Worm (Caenorhabditis elegans) whole organism, late embryonic: ENCODE data around the gene arrd-28.

Experiments
- C38D4.7 ChIP-seq: fragments of 200-800 bp; sonication (Bioruptor generic); optimal IDR thresholded peaks from 2 replicates; lab custom pipeline; 2018; ENCODE audit warnings: mild to moderate bottlenecking, missing genetic modification characterization, moderate library complexity, missing compliant biosample characterization
- K02D7.2 ChIP-seq: sonication (generic microtip); optimal IDR thresholded peaks from 2 replicates; lab custom pipeline; 2017; ENCODE audit warnings: mild to moderate bottlenecking, missing genetic modification characterization, missing compliant biosample characterization
- K09A11.1 ChIP-seq: sonication (generic microtip); optimal IDR thresholded peaks from 2 replicates; lab custom pipeline; 2017; ENCODE audit warnings: antibody characterized with exemption, mild to moderate bottlenecking, missing genetic modification characterization, missing compliant biosample characterization; ENCODE audit not compliant: insufficient read depth
- Y22D7AL.16 ChIP-seq: sonication (generic microtip); optimal IDR thresholded peaks from 2 replicates; lab custom pipeline; 2016; ENCODE audit warnings: missing genetic modification characterization, missing compliant biosample characterization
- ahr-1 ChIP-seq: sonication (generic microtip); optimal IDR thresholded peaks from 2 replicates; lab custom pipeline; 2016; ENCODE audit warnings: missing genetic modification characterization, missing compliant biosample characterization
- ama-1 ChIP-seq: fragments of 150-350 bp; optimal IDR thresholded peaks from 2 replicates; lab custom pipeline; 2014
- ceh-18 ChIP-seq: sonication (generic microtip); optimal IDR thresholded peaks from 2 replicates; lab custom pipeline; 2016; ENCODE audit warnings: missing genetic modification characterization, missing compliant biosample characterization
- ceh-19 ChIP-seq: fragments of 200-800 bp; sonication (Bioruptor generic); optimal IDR thresholded peaks from 2 replicates; lab custom pipeline; 2018; ENCODE audit warnings: mild to moderate bottlenecking, missing genetic modification characterization, missing compliant biosample characterization
- ceh-2 ChIP-seq: sonication (generic microtip); optimal IDR thresholded peaks from 2 replicates; lab custom pipeline; 2016; ENCODE audit warnings: missing genotype, missing genetic modification characterization, missing compliant biosample characterization
- ceh-22 ChIP-seq: sonication (generic microtip); optimal IDR thresholded peaks from 2 replicates; lab custom pipeline; 2017; ENCODE audit warnings: missing biosample characterization, missing genetic modification characterization
- ceh-34 ChIP-seq: sonication (generic microtip); optimal IDR thresholded peaks from 2 replicates; lab custom pipeline; 2016; ENCODE audit warnings: mild to moderate bottlenecking, missing genetic modification characterization, missing compliant biosample characterization
- ceh-45 ChIP-seq: fragments of 200-800 bp; sonication (Bioruptor generic); IDR thresholded peaks from 2 replicates; pipeline ENCODE4 v1.3.6; 2022; ENCODE audit warnings: missing genetic modification reagents, missing genetic modification characterization, missing compliant biosample characterization
- ceh-48 ChIP-seq: sonication (generic microtip); optimal IDR thresholded peaks from 2 replicates; lab custom pipeline; 2016; ENCODE audit warnings: missing genetic modification characterization, inconsistent platforms, missing compliant biosample characterization
- ceh-6 ChIP-seq: fragments of 200-800 bp; sonication (Bioruptor generic); optimal IDR thresholded peaks from 2 replicates; lab custom pipeline; 2018; ENCODE audit warnings: mild to moderate bottlenecking, missing genetic modification characterization, missing compliant biosample characterization
- ceh-9 ChIP-seq: sonication (generic microtip); optimal IDR thresholded peaks from 2 replicates; lab custom pipeline; 2016; ENCODE audit warnings: mild to moderate bottlenecking, missing genetic modification characterization, inconsistent platforms, missing compliant biosample characterization
- dmd-4 ChIP-seq: sonication (generic microtip); optimal IDR thresholded peaks from 2 replicates; lab custom pipeline; 2016; ENCODE audit warnings: borderline replicate concordance, missing genetic modification characterization, missing compliant biosample characterization
- dve-1 ChIP-seq: sonication (generic microtip); optimal IDR thresholded peaks from 2 replicates; lab custom pipeline; 2017; ENCODE audit warnings: antibody characterized with exemption, mild to moderate bottlenecking, missing genetic modification characterization, missing compliant biosample characterization
- elt-2 ChIP-seq: sonication (generic microtip); optimal IDR thresholded peaks from 2 replicates; lab custom pipeline; 2016; ENCODE audit warnings: missing genetic modification reagents, missing genetic modification characterization, missing compliant biosample characterization
- ets-4 ChIP-seq: sonication (generic microtip); optimal IDR thresholded peaks from 2 replicates; lab custom pipeline; 2016; ENCODE audit warnings: missing genetic modification characterization, missing compliant biosample characterization
- gmeb-2 ChIP-seq: sonication (generic microtip); optimal IDR thresholded peaks from 2 replicates; lab custom pipeline; 2016; ENCODE audit warnings: missing genetic modification characterization, inconsistent platforms, missing compliant biosample characterization
- hlh-13 ChIP-seq: fragments of 200-800 bp; sonication (Bioruptor generic); optimal IDR thresholded peaks from 2 replicates; lab custom pipeline; 2018; ENCODE audit warnings: mild to moderate bottlenecking, missing genetic modification characterization, missing compliant biosample characterization
- hlh-15 ChIP-seq: sonication (generic microtip); optimal IDR thresholded peaks from 2 replicates; lab custom pipeline; 2016; ENCODE audit warnings: missing genetic modification characterization, missing compliant biosample characterization
- hlh-30 ChIP-seq: sonication (generic microtip); optimal IDR thresholded peaks from 2 replicates; lab custom pipeline; 2017; ENCODE audit warnings: antibody characterized with exemption, missing genetic modification characterization, missing compliant biosample characterization; ENCODE audit not compliant: insufficient read depth
- lim-6 ChIP-seq: sonication (generic microtip); optimal IDR thresholded peaks from 2 replicates; lab custom pipeline; 2016; ENCODE audit warnings: missing genetic modification characterization, missing compliant biosample characterization
- lin-11 ChIP-seq: fragments of 200-800 bp; sonication (Bioruptor generic); optimal IDR thresholded peaks from 2 replicates; lab custom pipeline; 2018; ENCODE audit warnings: mild to moderate bottlenecking, missing genetic modification characterization, missing compliant biosample characterization
- nfya-1 ChIP-seq: sonication (generic microtip); optimal IDR thresholded peaks from 2 replicates; lab custom pipeline; 2017; ENCODE audit warnings: missing genetic modification characterization, mild to moderate bottlenecking, missing compliant biosample characterization, antibody characterized with exemption, moderate library complexity
- nhr-232 ChIP-seq: sonication (generic microtip); optimal IDR thresholded peaks from 2 replicates; lab custom pipeline; 2016; ENCODE audit warnings: missing genetic modification characterization, missing compliant biosample characterization
- npax-4 ChIP-seq: sonication (generic microtip); optimal IDR thresholded peaks from 2 replicates; lab custom pipeline; 2016; ENCODE audit warnings: missing genetic modification characterization, missing compliant biosample characterization
- odd-2 ChIP-seq: sonication (generic microtip); optimal IDR thresholded peaks from 2 replicates; lab custom pipeline; 2017; ENCODE audit warnings: antibody characterized with exemption, mild to moderate bottlenecking, missing genetic modification characterization, missing compliant biosample characterization
- pag-3 ChIP-seq: sonication (generic microtip); optimal IDR thresholded peaks from 2 replicates; lab custom pipeline; 2016; ENCODE audit warnings: missing compliant biosample characterization, missing genetic modification characterization, borderline replicate concordance
- pat-9 ChIP-seq: fragments of 200-800 bp; sonication (Bioruptor generic); optimal IDR thresholded peaks from 2 replicates; lab custom pipeline; 2018; ENCODE audit warnings: mild to moderate bottlenecking, missing genetic modification characterization, moderate library complexity, missing compliant biosample characterization
- pax-1 ChIP-seq: fragments of 150-350 bp; optimal IDR thresholded peaks from 2 replicates; lab custom pipeline; 2014; ENCODE audit warnings: missing biosample characterization, missing genetic modification characterization
- pha-2 ChIP-seq: sonication (generic microtip); optimal IDR thresholded peaks from 2 replicates; lab custom pipeline; 2017; ENCODE audit warnings: mild to moderate bottlenecking, missing genetic modification characterization, missing compliant biosample characterization
- pha-4 ChIP-seq: fragments of 150-350 bp; optimal IDR thresholded peaks from 2 replicates; lab custom pipeline; 2018; ENCODE audit warnings: missing biosample characterization, missing genetic modification reagents, missing genetic modification characterization
- pqm-1 ChIP-seq: sonication (generic microtip); optimal IDR thresholded peaks from 2 replicates; lab custom pipeline; 2016; ENCODE audit warnings: missing genetic modification characterization, missing compliant biosample characterization
- pros-1 ChIP-seq: fragments of 150-350 bp; optimal IDR thresholded peaks from 2 replicates; lab custom pipeline; 2014; ENCODE audit warnings: missing biosample characterization, missing genetic modification reagents, missing genetic modification characterization
- rnt-1 ChIP-seq: sonication (generic microtip); optimal IDR thresholded peaks from 2 replicates; lab custom pipeline; 2016; ENCODE audit warnings: missing genetic modification characterization, missing compliant biosample characterization
- sdc-2 ChIP-seq: sonication (generic microtip); optimal IDR thresholded peaks from 2 replicates; lab custom pipeline; 2016; ENCODE audit warnings: missing genotype, missing genetic modification characterization, missing compliant biosample characterization
- sox-2 ChIP-seq: fragments of 200-800 bp; sonication (Bioruptor generic); IDR thresholded peaks from 2 replicates; pipeline ENCODE4 v1.3.6; 2022; ENCODE audit warnings: missing genetic modification reagents, missing genetic modification characterization, missing compliant biosample characterization
- sox-4 ChIP-seq: sonication (generic microtip); optimal IDR thresholded peaks from 2 replicates; lab custom pipeline; 2017; ENCODE audit warnings: mild to moderate bottlenecking, missing genetic modification characterization, inconsistent platforms, missing compliant biosample characterization
- syd-9 ChIP-seq: sonication (generic microtip); optimal IDR thresholded peaks from 2 replicates; lab custom pipeline; 2016; ENCODE audit warnings: mild to moderate bottlenecking, missing genetic modification characterization, moderate library complexity, missing compliant biosample characterization
- unc-3 ChIP-seq, 2 experiments: fragments of 200-800 bp in 1 of 2; sonication (Bioruptor generic) in 1 of 2; sonication (generic microtip) in 1 of 2; conservative IDR thresholded peaks in 1 of 2; optimal IDR thresholded peaks in 1 of 2; 2 replicates each; pipeline versions ENCODE4 v1.3.6 to Lab custom; 2016 to 2022; ENCODE audit warnings: missing compliant biosample characterization in 2 of 2, missing genetic modification characterization in 2 of 2, missing genetic modification reagents in 1 of 2
- unc-42 ChIP-seq: sonication (generic microtip); optimal IDR thresholded peaks from 2 replicates; lab custom pipeline; 2016; ENCODE audit warnings: missing genotype, missing genetic modification characterization, missing compliant biosample characterization

The arrd-28 gene

DNA sequence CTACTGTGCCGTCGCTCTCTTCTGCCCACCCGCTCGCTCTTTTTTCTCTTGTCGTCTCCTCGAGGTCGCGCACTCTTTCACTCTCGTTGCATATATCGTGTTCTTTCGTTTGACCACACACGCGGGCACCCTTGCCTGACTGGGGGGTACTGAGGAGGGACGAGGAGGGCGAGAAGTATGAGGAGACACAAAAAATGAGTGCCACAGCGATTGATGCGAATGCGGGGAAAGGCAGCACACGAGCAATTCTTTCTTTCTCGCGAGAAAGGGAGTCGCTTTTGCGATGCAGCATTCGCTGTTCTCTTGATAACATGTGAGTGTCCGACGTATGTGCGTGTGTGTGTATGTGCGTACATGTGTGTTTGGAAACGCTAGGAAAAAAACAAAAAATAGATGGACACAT, 4.7 kb downstream of the arrd-28 start (continued):
- TF ChIP-seq pax-1 (tag; lab: Kevin White, UChicago) (no peak), dmd-4 (tag; lab: Kevin White, UChicago) (peak; percentile 66), K02D7.2 (tag; lab: Kevin White, UChicago) (peak; percentile 16), sdc-2 (tag; lab: Kevin White, UChicago) (peak; percentile 81), ceh-48 (tag; lab: Kevin White, UChicago) (peak; percentile 2), lim-6 (tag; lab: Kevin White, UChicago) (no peak), sox-2 (GFP tag; lab: Robert Waterston, UW) (no peak), gmeb-2 (tag; lab: Kevin White, UChicago) (peak; percentile 10), ets-4 (tag; lab: Kevin White, UChicago) (peak; percentile 26), dve-1 (tag; lab: Kevin White, UChicago) (no peak), sox-4 (tag; lab: Kevin White, UChicago) (no peak), ceh-6 (peak; percentile 22), pat-9 (no peak), ceh-18 (tag; lab: Kevin White, UChicago) (peak; percentile 85), Y22D7AL.16 (tag; lab: Kevin White, UChicago) (peak; percentile 48), rnt-1 (peak; percentile 72), ceh-45 (GFP tag; lab: Robert Waterston, UW) (no peak), K09A11.1 (tag; lab: Kevin White, UChicago) (no peak), ceh-34 (tag; lab: Kevin White, UChicago) (peak; percentile 87), odd-2 (tag; lab: Kevin White, UChicago) (no peak), ahr-1 (tag; lab: Kevin White, UChicago) (no peak), syd-9 (tag; lab: Kevin White, UChicago) (peak; percentile 74), pha-4 (no peak), elt-2 (tag; lab: Kevin White, UChicago) (peak; percentile 79), nhr-232 (tag; lab: Kevin White, UChicago) (peak; percentile 20), nfya-1 (tag; lab: Kevin White, UChicago) (peak; percentile 75), pha-2 (tag; lab: Kevin White, UChicago) (peak; percentile 77), ceh-22 (tag; lab: Kevin White, UChicago) (no peak), hlh-15 (tag; lab: Kevin White, UChicago) (no peak), ceh-9 (tag; lab: Kevin White, UChicago) (no peak), lin-11 (tag; lab: Kevin White, UChicago) (no peak), pag-3 (peak; percentile 3), C38D4.7 (GFP tag; lab: Kevin White, UChicago) (no peak), ceh-19 (GFP tag; lab: Kevin White, UChicago) (no peak), unc-3 (GFP tag; conservative IDR thresholded peaks at IDR 0.05; lab: Robert Waterston, UW) (no peak), unc-3 (tag; optimal IDR thresholded peaks at IDR 0.05; lab: Kevin White, UChicago) (no peak), hlh-30 (tag; lab: Kevin White, UChicago) (peak; percentile 68), ama-1 (no peak), npax-4 (no peak), pros-1 (peak; percentile 42), ceh-2 (tag; lab: Kevin White, UChicago) (peak; percentile 57)

DNA sequence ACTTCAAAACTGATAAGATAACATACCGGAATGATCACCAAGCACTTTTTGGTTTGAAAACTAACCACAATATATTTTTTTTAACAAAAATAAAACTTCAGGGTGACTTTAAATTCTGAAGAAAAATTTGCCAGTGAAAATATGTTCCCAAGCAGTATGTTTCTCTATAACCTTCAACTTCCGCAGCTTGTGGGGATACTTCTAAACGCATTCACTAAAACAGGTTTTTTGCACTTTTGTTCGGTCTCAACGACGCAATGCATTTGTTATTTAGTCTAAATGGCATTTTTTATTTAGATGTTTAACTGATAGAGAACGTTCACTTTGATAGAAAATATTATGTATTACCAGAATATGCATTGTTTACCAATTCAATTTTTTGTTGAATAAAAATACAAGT, 5.4 kb downstream of the arrd-28 start:
- TF ChIP-seq hlh-13 (GFP tag; lab: Kevin White, UChicago) (no peak), pros-1 (no peak), pat-9 (no peak), lim-6 (tag; lab: Kevin White, UChicago) (no peak), gmeb-2 (tag; lab: Kevin White, UChicago) (no peak), unc-42 (tag; lab: Kevin White, UChicago) (no peak), Y22D7AL.16 (tag; lab: Kevin White, UChicago) (no peak), ceh-2 (tag; lab: Kevin White, UChicago) (no peak), pqm-1 (tag; lab: Kevin White, UChicago) (no peak), C38D4.7 (GFP tag; lab: Kevin White, UChicago) (no peak)
